Worm (Caenorhabditis elegans) whole organism, late embryonic: ENCODE results near the gene C10G8.4.

Source experiments
- ceh-9 ChIP-seq: sonication (generic microtip); optimal IDR thresholded peaks from 2 replicates; lab custom pipeline; 2016; ENCODE audit warnings: mild to moderate bottlenecking, missing genetic modification characterization, inconsistent platforms, missing compliant biosample characterization
- hlh-30 ChIP-seq: sonication (generic microtip); optimal IDR thresholded peaks from 2 replicates; lab custom pipeline; 2017; ENCODE audit warnings: antibody characterized with exemption, missing genetic modification characterization, missing compliant biosample characterization; ENCODE audit not compliant: insufficient read depth
- madf-2 ChIP-seq: sonication (generic microtip); optimal IDR thresholded peaks from 2 replicates; lab custom pipeline; 2017; ENCODE audit warnings: missing genetic modification characterization, missing compliant biosample characterization
- nhr-11 ChIP-seq: fragments of 150-350 bp; optimal IDR thresholded peaks from 2 replicates; lab custom pipeline; 2014; ENCODE audit warnings: missing biosample characterization, missing genetic modification characterization
- pag-3 ChIP-seq: sonication (generic microtip); optimal IDR thresholded peaks from 2 replicates; lab custom pipeline; 2016; ENCODE audit warnings: missing compliant biosample characterization, missing genetic modification characterization, borderline replicate concordance
- pqm-1 ChIP-seq: sonication (generic microtip); optimal IDR thresholded peaks from 2 replicates; lab custom pipeline; 2016; ENCODE audit warnings: missing genetic modification characterization, missing compliant biosample characterization
- sox-4 ChIP-seq: sonication (generic microtip); optimal IDR thresholded peaks from 2 replicates; lab custom pipeline; 2017; ENCODE audit warnings: mild to moderate bottlenecking, missing genetic modification characterization, inconsistent platforms, missing compliant biosample characterization
- unc-55 ChIP-seq: sonication (generic microtip); optimal IDR thresholded peaks from 2 replicates; lab custom pipeline; 2017; ENCODE audit warnings: missing biosample characterization, missing genetic modification reagents, missing genetic modification characterization
- unc-86 ChIP-seq: sonication (generic microtip); optimal IDR thresholded peaks from 2 replicates; lab custom pipeline; 2016; ENCODE audit warnings: missing genetic modification characterization, missing compliant biosample characterization

DNA sequence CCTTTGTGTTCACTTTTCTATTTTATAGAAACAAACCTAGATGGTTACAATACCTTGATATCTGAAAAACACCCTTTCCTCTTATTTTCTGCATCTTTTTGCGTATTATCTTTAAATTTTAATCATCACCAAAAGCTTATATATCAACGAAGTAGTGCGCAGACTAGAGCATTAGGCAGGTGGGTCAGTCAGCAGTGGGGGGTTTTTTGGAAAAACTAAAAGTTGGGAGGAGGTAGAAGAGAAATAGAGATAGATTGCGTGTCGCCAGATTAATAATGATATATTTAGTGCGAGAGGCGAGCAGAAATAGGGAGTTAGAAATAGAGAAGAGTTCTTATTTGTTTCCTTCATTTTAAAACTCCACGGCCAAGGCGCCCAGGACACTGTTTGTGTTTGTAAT is 10.5 kb upstream of the C10G8.4 start:
- TF ChIP-seq madf-2 (tag; lab: Kevin White, UChicago): no peak
- no peak for TF ChIP-seq sox-4
- no peak for TF ChIP-seq unc-86 (tag; lab: Kevin White, UChicago)
- no peak for TF ChIP-seq pqm-1
- no peak for TF ChIP-seq hlh-30 (tag; lab: Kevin White, UChicago)
- no peak for TF ChIP-seq unc-55 (GFP tag; lab: Kevin White, UChicago)
- TF ChIP-seq nhr-11 (tag; lab: Kevin White, UChicago): no peak
- no peak for TF ChIP-seq pag-3 (tag; lab: Kevin White, UChicago)
- no peak for TF ChIP-seq ceh-9
